Worm (Caenorhabditis elegans): Measurements from ENCODE around the gene K05F1.9.

ce11 chrII:5785504-5785903 lies 15.5 kb downstream of the K05F1.9 start:
- TF ChIP-seq snpc-4 (tag; optimal IDR thresholded peaks at IDR 0.05), result no peak
- TF ChIP-seq ceh-88 (GFP tag; IDR thresholded peaks at IDR 0.05), result no peak
- no peak for TF ChIP-seq nhr-47 (tag; optimal IDR thresholded peaks at IDR 0.05)
- TF ChIP-seq tbx-2 (tag; optimal IDR thresholded peaks at IDR 0.05), result no peak
- no peak for TF ChIP-seq lin-13 (GFP tag; optimal IDR thresholded peaks at IDR 0.05)
- TF ChIP-seq mef-2 (tag; optimal IDR thresholded peaks at IDR 0.05), result no peak
- TF ChIP-seq lin-39 (tag; optimal IDR thresholded peaks at IDR 0.05), result no peak
- no peak for TF ChIP-seq nhr-85 (tag)
- TF ChIP-seq ama-1 (optimal IDR thresholded peaks at IDR 0.05), result no peak
